Worm (Caenorhabditis elegans) whole organism, L2 larva: ENCODE measurements around the gene str-151.

Experiments
- ZK546.5 ChIP-seq: sonication (generic microtip); optimal IDR thresholded peaks from 2 replicates; lab custom pipeline; 2017; ENCODE audit warnings: missing biosample characterization, missing genetic modification characterization
- elt-3 ChIP-seq: sonication (generic microtip); optimal IDR thresholded peaks from 2 replicates; lab custom pipeline; 2017; ENCODE audit warnings: missing biosample characterization, missing genetic modification characterization
- lin-11 ChIP-seq: fragments of 150-350 bp; sonication (generic microtip); optimal IDR thresholded peaks from 2 replicates; lab custom pipeline; 2014; ENCODE audit warnings: missing biosample characterization, missing genetic modification characterization, inconsistent platforms, mixed read lengths
- lin-13 ChIP-seq: fragments of 150-350 bp; optimal IDR thresholded peaks from 2 replicates; lab custom pipeline; 2014; ENCODE audit warnings: missing biosample characterization, missing genetic modification reagents, missing genetic modification characterization
- lin-39 ChIP-seq: fragments of 150-350 bp; optimal IDR thresholded peaks from 2 replicates; lab custom pipeline; 2014; ENCODE audit warnings: missing biosample characterization, missing genetic modification reagents, missing genetic modification characterization
- nhr-77 ChIP-seq: fragments of 150-350 bp; optimal IDR thresholded peaks from 2 replicates; lab custom pipeline; 2014; ENCODE audit warnings: missing biosample characterization, missing genetic modification characterization

DNA sequence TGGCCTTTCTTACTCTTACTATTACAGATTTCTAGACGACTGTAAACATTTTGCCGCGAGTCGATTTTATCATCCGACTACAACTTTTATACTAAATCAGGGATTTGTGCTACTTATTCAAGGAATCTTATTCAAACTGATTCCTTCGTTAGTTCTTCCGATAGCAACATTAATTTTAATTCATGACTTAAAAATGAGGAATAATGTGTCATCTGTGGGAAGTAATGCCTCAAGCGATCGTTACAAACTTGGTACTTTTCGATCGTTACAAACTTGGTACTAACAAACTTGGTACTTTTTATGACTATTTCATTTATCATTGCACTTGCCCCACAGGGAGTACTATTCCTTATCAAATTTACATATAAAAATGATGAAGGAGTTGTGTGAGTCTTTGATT, 41.5 kb downstream of the str-151 start, which contains the start of gene Y70C5A.4:
- TF ChIP-seq lin-13 (GFP tag; lab: Kevin White, UChicago), result no peak
- no peak for TF ChIP-seq lin-11
- TF ChIP-seq ZK546.5 (tag; lab: Kevin White, UChicago), result no peak
- TF ChIP-seq nhr-77 (tag; lab: Kevin White, UChicago), result no peak
- TF ChIP-seq elt-3 (tag; lab: Kevin White, UChicago), result no peak
- no peak for TF ChIP-seq lin-39 (tag; lab: Kevin White, UChicago)
